Worm (Caenorhabditis elegans) whole organism, L3 larva: ENCODE measurements around the gene srab-9.

Experiments used
- ZK546.5 ChIP-seq: sonication (generic microtip); optimal IDR thresholded peaks from 2 replicates; lab custom pipeline; 2017; ENCODE audit warnings: missing biosample characterization, missing genetic modification characterization
- ceh-16 ChIP-seq: sonication (generic microtip); optimal IDR thresholded peaks from 2 replicates; lab custom pipeline; 2017; ENCODE audit warnings: missing biosample characterization, missing genetic modification characterization
- ceh-28 ChIP-seq: fragments of 150-350 bp; optimal IDR thresholded peaks from 2 replicates; lab custom pipeline; 2014; ENCODE audit warnings: missing biosample characterization, missing genetic modification reagents, missing genetic modification characterization
- ceh-9 ChIP-seq: sonication (generic microtip); optimal IDR thresholded peaks from 2 replicates; lab custom pipeline; 2018; ENCODE audit warnings: missing biosample characterization, missing genetic modification characterization
- daf-12 ChIP-seq: fragments of 150-350 bp; optimal IDR thresholded peaks from 2 replicates; lab custom pipeline; 2014; ENCODE audit warnings: missing biosample characterization, missing genetic modification reagents, missing genetic modification characterization
- egl-27 ChIP-seq: sonication (generic microtip); optimal IDR thresholded peaks from 4 replicates; lab custom pipeline; 2017; ENCODE audit warnings: missing biosample characterization, missing genetic modification reagents, missing genetic modification characterization
- egl-5 ChIP-seq: fragments of 150-350 bp; optimal IDR thresholded peaks from 2 replicates; lab custom pipeline; 2017; ENCODE audit warnings: missing biosample characterization, missing genetic modification reagents, missing genetic modification characterization, inconsistent platforms
- elt-1 ChIP-seq: fragments of 150-350 bp; optimal IDR thresholded peaks from 2 replicates; lab custom pipeline; 2014; ENCODE audit warnings: missing biosample characterization, missing genetic modification characterization
- elt-2 ChIP-seq: sonication (generic microtip); optimal IDR thresholded peaks from 2 replicates; lab custom pipeline; 2016; ENCODE audit warnings: missing genetic modification reagents, mild to moderate bottlenecking, missing genetic modification characterization, missing compliant biosample characterization
- elt-3 ChIP-seq, 3 experiments: fragments of 150-350 bp in 1 of 3; sonication (generic microtip) in 2 of 3; optimal IDR thresholded peaks; 2 replicates in 2 of 3; 4 replicates in 1 of 3; lab custom pipeline; 2014 to 2017; ENCODE audit warnings: missing biosample characterization in 3 of 3, missing genetic modification characterization in 3 of 3
- fos-1 ChIP-seq: fragments of 150-350 bp; optimal IDR thresholded peaks from 2 replicates; lab custom pipeline; 2014; ENCODE audit warnings: missing biosample characterization, missing genetic modification characterization
- jun-1 ChIP-seq: fragments of 150-350 bp; optimal IDR thresholded peaks from 2 replicates; lab custom pipeline; 2014; ENCODE audit warnings: missing biosample characterization, missing genetic modification reagents, missing genetic modification characterization
- lin-15B ChIP-seq: fragments of 150-350 bp; optimal IDR thresholded peaks from 2 replicates; lab custom pipeline; 2014; ENCODE audit warnings: missing biosample characterization, missing genetic modification characterization
- mdl-1 ChIP-seq: fragments of 150-350 bp; optimal IDR thresholded peaks from 2 replicates; lab custom pipeline; 2014; ENCODE audit warnings: missing biosample characterization, missing genetic modification characterization
- mml-1 ChIP-seq: fragments of 150-350 bp; sonication (generic microtip); optimal IDR thresholded peaks from 3 replicates; lab custom pipeline; 2014; ENCODE audit warnings: missing biosample characterization, missing genetic modification characterization
- nhr-23 ChIP-seq: fragments of 150-350 bp; optimal IDR thresholded peaks from 2 replicates; lab custom pipeline; 2014; ENCODE audit warnings: missing biosample characterization, missing genetic modification reagents, missing genetic modification characterization
- nhr-237 ChIP-seq: fragments of 150-350 bp; optimal IDR thresholded peaks from 2 replicates; lab custom pipeline; 2014; ENCODE audit warnings: missing biosample characterization, missing genetic modification characterization
- nhr-25 ChIP-seq: sonication (generic microtip); optimal IDR thresholded peaks from 2 replicates; lab custom pipeline; 2017; ENCODE audit warnings: missing biosample characterization, missing genetic modification characterization
- nhr-43 ChIP-seq: sonication (generic microtip); optimal IDR thresholded peaks from 2 replicates; lab custom pipeline; 2016; ENCODE audit warnings: mild to moderate bottlenecking, missing genetic modification characterization, missing compliant biosample characterization; ENCODE audit not compliant: poor library complexity, severe bottlenecking
- nhr-76 ChIP-seq: fragments of 150-350 bp; sonication (generic microtip); optimal IDR thresholded peaks from 5 replicates; lab custom pipeline; 2014; ENCODE audit warnings: missing biosample characterization, missing genetic modification characterization
- pqm-1 ChIP-seq: fragments of 150-350 bp; optimal IDR thresholded peaks from 2 replicates; lab custom pipeline; 2017; ENCODE audit warnings: missing biosample characterization, missing genetic modification characterization, inconsistent platforms
- sea-2 ChIP-seq: fragments of 150-350 bp; sonication (generic microtip); optimal IDR thresholded peaks from 4 replicates; lab custom pipeline; 2014; ENCODE audit warnings: missing biosample characterization, missing genetic modification reagents, missing genetic modification characterization
- skn-1 ChIP-seq: fragments of 150-350 bp; optimal IDR thresholded peaks from 2 replicates; lab custom pipeline; 2014; ENCODE audit warnings: missing biosample characterization, missing genetic modification characterization
- tbx-2 ChIP-seq: sonication (generic microtip); optimal IDR thresholded peaks from 2 replicates; lab custom pipeline; 2016; ENCODE audit warnings: mild to moderate bottlenecking, missing genetic modification characterization, missing compliant biosample characterization
- unc-62 ChIP-seq: fragments of 150-350 bp; sonication (generic microtip); optimal IDR thresholded peaks from 4 replicates; lab custom pipeline; 2014; ENCODE audit warnings: missing biosample characterization, missing genetic modification reagents, missing genetic modification characterization
- zag-1 ChIP-seq: fragments of 150-350 bp; optimal IDR thresholded peaks from 2 replicates; lab custom pipeline; 2014; ENCODE audit warnings: missing biosample characterization, missing genetic modification characterization
- ztf-11 ChIP-seq: fragments of 150-350 bp; optimal IDR thresholded peaks from 2 replicates; lab custom pipeline; 2014; ENCODE audit warnings: missing biosample characterization, missing genetic modification characterization

The srab-9 gene

DNA sequence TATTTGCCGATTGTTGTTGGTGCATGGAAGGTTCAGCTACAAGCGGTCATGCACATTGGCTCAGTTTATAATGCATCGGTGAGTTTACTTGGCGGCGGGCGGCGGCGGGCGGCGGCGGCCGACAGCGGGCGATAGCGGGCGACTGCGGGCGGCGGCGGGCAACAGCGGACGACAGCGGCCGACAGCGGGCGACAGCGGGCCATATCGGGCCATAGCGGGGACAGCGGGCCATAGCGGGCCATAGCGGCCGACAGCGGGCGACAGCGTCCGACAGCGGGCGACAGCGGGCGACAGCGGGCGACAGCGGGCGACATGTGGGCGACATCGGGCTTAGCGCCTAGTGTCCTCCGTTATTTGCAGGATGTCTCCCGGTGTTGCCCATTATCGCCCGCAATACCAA, 9.0 kb downstream of the srab-9 start:
- TF ChIP-seq daf-12 (tag; lab: Kevin White, UChicago) = no peak
- no peak for TF ChIP-seq skn-1 (tag; lab: Kevin White, UChicago)
- no peak for TF ChIP-seq pqm-1 (tag; lab: Kevin White, UChicago)
- TF ChIP-seq sea-2 (GFP tag; lab: Kevin White, UChicago) = no peak
- TF ChIP-seq nhr-23 (tag; lab: Kevin White, UChicago) = no peak
- no peak for TF ChIP-seq mml-1
- TF ChIP-seq lin-15B (tag; lab: Kevin White, UChicago) = no peak
- TF ChIP-seq ceh-9 (tag; lab: Kevin White, UChicago) = no peak
- no peak for TF ChIP-seq elt-1 (tag; lab: Kevin White, UChicago)
- TF ChIP-seq nhr-43 (tag; lab: Kevin White, UChicago) = no peak

DNA sequence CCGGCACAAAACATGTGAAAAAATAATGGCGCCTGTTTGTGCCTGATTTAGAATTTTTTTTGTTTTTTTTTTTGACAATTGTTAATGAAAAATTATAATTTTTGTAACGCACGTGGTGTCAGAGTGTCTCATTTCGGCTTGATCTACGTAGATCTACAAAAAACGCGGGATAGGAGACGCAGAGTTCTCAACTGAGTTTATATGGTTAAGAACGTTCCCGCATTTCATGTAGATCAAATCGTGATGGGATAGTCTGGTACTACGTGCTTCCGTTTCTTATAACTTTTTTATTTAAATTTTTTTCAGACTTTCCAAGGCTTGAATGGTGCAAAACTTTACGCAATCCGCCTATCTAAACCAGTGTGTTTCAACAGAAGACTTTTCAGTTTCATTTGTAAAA, 12.3 kb downstream of the srab-9 start, which contains the start of gene tat-6:
tat-6 (plus strand) TSS at position 301 of the 400 bp plus-strand sequence.
- TF ChIP-seq ceh-16 (tag; lab: Kevin White, UChicago) (no peak), mml-1 (no peak), jun-1 (tag; lab: Kevin White, UChicago) (no peak)
- TF ChIP-seq, all 47 proteins: peak for 0

- TF ChIP-seq elt-2 (peak; percentile 6), zag-1 (no peak)
Measured at ce11 chrV:3127670-3128069, 13.4 kb downstream of the srab-9 start, which contains the start of gene Y73C8C.10. Gene Y73C8C.10 (minus strand): TSS chrV:3127770.

- no peak for TF ChIP-seq elt-3 (tag; optimal IDR thresholded peaks at IDR 0.05; lab: Kevin White, UChicago)
- TF ChIP-seq nhr-237 (tag; lab: Kevin White, UChicago) = no peak
- TF ChIP-seq tbx-2 (tag; lab: Kevin White, UChicago) = no peak
- no peak for TF ChIP-seq nhr-76 (tag; lab: Kevin White, UChicago)
- TF ChIP-seq fos-1 (tag; lab: Kevin White, UChicago) = no peak
- TF ChIP-seq nhr-25 (tag; lab: Kevin White, UChicago) = no peak
- no peak for TF ChIP-seq mdl-1
- no peak for TF ChIP-seq ceh-16 (tag; lab: Kevin White, UChicago)
- TF ChIP-seq nhr-23 (tag; lab: Kevin White, UChicago) = no peak
- TF ChIP-seq egl-27 (tag; lab: Kevin White, UChicago) = no peak
Measured at ce11 chrV:3124912-3125311, 16.2 kb downstream of the srab-9 start, which contains the start of gene Y73C8C.12. Gene Y73C8C.12 (plus strand): TSS chrV:3125212.

- no peak for TF ChIP-seq unc-62
- no peak for TF ChIP-seq sea-2 (GFP tag; lab: Kevin White, UChicago)
Measured at ce11 chrV:3122403-3122802, 18.7 kb downstream of the srab-9 start.

- TF ChIP-seq ztf-11 (tag; lab: Kevin White, UChicago) = no peak
- no peak for TF ChIP-seq sea-2 (GFP tag; lab: Kevin White, UChicago)
- TF ChIP-seq ceh-16 (tag; lab: Kevin White, UChicago) = no peak
Measured at ce11 chrV:3121743-3122142, 19.3 kb downstream of the srab-9 start, which contains the start of gene srt-56. Gene srt-56 (minus strand): TSS chrV:3121843.

ce11 chrV:3119185-3119584, 21.9 kb downstream of the srab-9 start:
- no peak for TF ChIP-seq nhr-237 (tag; lab: Kevin White, UChicago)
- no peak for TF ChIP-seq egl-27 (tag; lab: Kevin White, UChicago)
- TF ChIP-seq elt-2 = peak; percentile 47
- peak; percentile 19 for TF ChIP-seq pqm-1 (tag; lab: Kevin White, UChicago)
- no peak for TF ChIP-seq ZK546.5 (tag; lab: Kevin White, UChicago)

DNA sequence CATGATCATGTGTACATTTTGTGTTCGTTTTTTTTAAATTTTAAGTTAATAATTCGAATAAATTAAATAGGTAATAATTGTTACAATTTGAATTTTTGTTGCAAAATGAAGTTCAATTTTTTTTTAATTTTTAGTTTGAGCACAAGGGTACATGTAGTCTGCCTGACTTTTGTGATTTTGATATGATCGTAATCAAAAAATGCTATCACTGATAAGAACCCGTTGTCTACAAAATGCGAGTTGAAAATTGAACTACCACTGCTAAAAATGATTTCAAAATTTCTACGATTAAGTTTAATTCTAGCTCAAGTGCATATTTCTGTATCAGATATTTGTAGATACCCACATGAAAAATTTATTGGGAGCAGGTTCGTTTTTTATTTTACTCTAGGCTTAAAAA, 22.9 kb downstream of the srab-9 start, which contains the start of gene clec-210:
clec-210 (plus strand) TSS at position 211 of the 400 bp plus-strand sequence.
- TF ChIP-seq elt-2 (peak; percentile 55), pqm-1 (tag; lab: Kevin White, UChicago) (peak; percentile 42), zag-1 (no peak), egl-5 (tag; lab: Kevin White, UChicago) (no peak), ceh-28 (tag; lab: Kevin White, UChicago) (no peak)
